Fruit fly (Drosophila melanogaster) whole organism, embryonic: Measurements from ENCODE around the gene scrib.

Experiments
- Atf-2 ChIP-seq: fragments of 200-800 bp; sonication (Bioruptor generic); optimal IDR thresholded peaks from 2 replicates; lab custom pipeline; 2016; ENCODE audit warnings: missing biosample characterization, missing genetic modification characterization
- CG1024 ChIP-seq: fragments of 200-800 bp; sonication (Bioruptor generic); IDR thresholded peaks from 2 replicates; pipeline ENCODE4 v1.3.6; 2022; ENCODE audit warnings: missing biosample characterization, missing genetic modification characterization
- CG10267 ChIP-seq: fragments of 200-800 bp; sonication (Bioruptor generic); optimal IDR thresholded peaks from 2 replicates; lab custom pipeline; 2018; ENCODE audit warnings: missing biosample characterization, mild to moderate bottlenecking, missing genetic modification characterization, moderate library complexity
- CG10543 ChIP-seq: fragments of 200-800 bp; sonication (Bioruptor generic); optimal IDR thresholded peaks from 3 replicates; lab custom pipeline; 2017; ENCODE audit warnings: missing biosample characterization, mild to moderate bottlenecking, missing genetic modification characterization, moderate library complexity
- CG11085 ChIP-seq: fragments of 200-800 bp; sonication (Bioruptor generic); IDR thresholded peaks from 2 replicates; pipeline ENCODE4 v1.3.6; 2022; ENCODE audit warnings: missing biosample characterization, missing genetic modification characterization
- CG12219 ChIP-seq: fragments of 200-800 bp; sonication (Bioruptor generic); optimal IDR thresholded peaks from 3 replicates; lab custom pipeline; 2018; ENCODE audit warnings: missing biosample characterization, mild to moderate bottlenecking, missing genetic modification characterization
- CG13424 ChIP-seq: fragments of 200-800 bp; sonication (Bioruptor generic); optimal IDR thresholded peaks from 2 replicates; lab custom pipeline; 2019; ENCODE audit warnings: missing biosample characterization, mild to moderate bottlenecking, missing genetic modification characterization, moderate library complexity
- CG16863 ChIP-seq: fragments of 200-800 bp; sonication (Bioruptor generic); optimal IDR thresholded peaks from 3 replicates; lab custom pipeline; 2016; ENCODE audit warnings: missing biosample characterization, missing genetic modification characterization
- CG17568 ChIP-seq: fragments of 200-800 bp; sonication (Bioruptor generic); optimal IDR thresholded peaks from 2 replicates; lab custom pipeline; 2018; ENCODE audit warnings: missing biosample characterization, mild to moderate bottlenecking, missing genetic modification characterization, moderate library complexity
- CG17912 ChIP-seq: fragments of 200-800 bp; sonication (Bioruptor generic); optimal IDR thresholded peaks from 2 replicates; lab custom pipeline; 2018; ENCODE audit warnings: missing biosample characterization, mild to moderate bottlenecking, missing genetic modification characterization
- CG2678 ChIP-seq: fragments of 200-800 bp; sonication (Bioruptor generic); optimal IDR thresholded peaks from 3 replicates; lab custom pipeline; 2019; ENCODE audit warnings: missing biosample characterization, mild to moderate bottlenecking, missing genetic modification characterization, moderate library complexity
- CG30020 ChIP-seq: fragments of 200-800 bp; optimal IDR thresholded peaks from 2 replicates; lab custom pipeline; 2019; ENCODE audit warnings: missing biosample characterization, mild to moderate bottlenecking, missing genetic modification characterization, moderate library complexity
- CG34376 ChIP-seq: fragments of 200-800 bp; sonication (Bioruptor generic); optimal IDR thresholded peaks from 2 replicates; lab custom pipeline; 2018; ENCODE audit warnings: missing biosample characterization, mild to moderate bottlenecking, missing genetic modification characterization
- CG6813 ChIP-seq: fragments of 200-800 bp; sonication (Bioruptor generic); optimal IDR thresholded peaks from 2 replicates; lab custom pipeline; 2017; ENCODE audit warnings: missing biosample characterization, missing genetic modification characterization, mild to moderate bottlenecking, moderate library complexity, missing genetic modification reagents
- CG7745 ChIP-seq: fragments of 200-800 bp; sonication (Bioruptor generic); optimal IDR thresholded peaks from 2 replicates; lab custom pipeline; 2018; ENCODE audit warnings: missing biosample characterization, mild to moderate bottlenecking, missing genetic modification characterization, moderate library complexity
- CG8089 ChIP-seq: fragments of 200-800 bp; sonication (Bioruptor generic); optimal IDR thresholded peaks from 3 replicates; lab custom pipeline; 2016; ENCODE audit warnings: missing biosample characterization, missing genetic modification characterization
- CG9727 ChIP-seq: fragments of 200-800 bp; sonication (Bioruptor generic); optimal IDR thresholded peaks from 3 replicates; lab custom pipeline; 2017; ENCODE audit warnings: missing biosample characterization, mild to moderate bottlenecking, missing genetic modification characterization
- CG9876 ChIP-seq: fragments of 200-800 bp; sonication (Bioruptor generic); optimal IDR thresholded peaks from 2 replicates; lab custom pipeline; 2016; ENCODE audit warnings: missing biosample characterization, missing genetic modification characterization
- CoRest ChIP-seq: fragments of 200-800 bp; sonication (Bioruptor generic); optimal IDR thresholded peaks from 3 replicates; lab custom pipeline; 2018; ENCODE audit warnings: missing biosample characterization, mild to moderate bottlenecking, missing genetic modification characterization, moderate library complexity
- D19A ChIP-seq: fragments of 200-800 bp; optimal IDR thresholded peaks from 3 replicates; lab custom pipeline; 2019; ENCODE audit warnings: missing biosample characterization, mild to moderate bottlenecking, missing genetic modification characterization, moderate library complexity
- Dbx ChIP-seq: fragments of 200-800 bp; sonication (Bioruptor generic); IDR thresholded peaks from 3 replicates; pipeline ENCODE4 v1.3.6; 2022; ENCODE audit warnings: missing biosample characterization, missing genetic modification characterization
- Dek ChIP-seq: fragments of 200-800 bp; sonication (Bioruptor generic); optimal IDR thresholded peaks from 3 replicates; lab custom pipeline; 2019; ENCODE audit warnings: missing biosample characterization, mild to moderate bottlenecking, missing genetic modification characterization, moderate library complexity
- ERR ChIP-seq: fragments of 200-800 bp; sonication (Bioruptor generic); optimal IDR thresholded peaks from 2 replicates; lab custom pipeline; 2016; ENCODE audit warnings: missing biosample characterization, missing genetic modification characterization
- Eip74EF ChIP-seq, 2 experiments: fragments of 200-800 bp in 1 of 2; fragments of >200 bp in 1 of 2; sonication (Bioruptor generic) in 1 of 2; optimal IDR thresholded peaks; 2 replicates each; lab custom pipeline; 2017 to 2019; ENCODE audit warnings: missing biosample characterization in 2 of 2, missing genetic modification characterization in 2 of 2, mild to moderate bottlenecking in 1 of 2, moderate library complexity in 1 of 2
- Ets97D ChIP-seq: fragments of 200-800 bp; sonication (Bioruptor generic); optimal IDR thresholded peaks from 3 replicates; lab custom pipeline; 2016; ENCODE audit warnings: missing biosample characterization, missing genetic modification characterization
- GATAe ChIP-seq: fragments of 200-800 bp; sonication (Bioruptor generic); conservative IDR thresholded peaks from 2 replicates; pipeline ENCODE4 v1.3.6; 2022; ENCODE audit warnings: missing biosample characterization, missing genetic modification characterization
- HmgZ ChIP-seq: fragments of 200-800 bp; sonication (Bioruptor generic); optimal IDR thresholded peaks from 2 replicates; lab custom pipeline; 2018; ENCODE audit warnings: missing biosample characterization, mild to moderate bottlenecking, missing genetic modification characterization
- Mrtf ChIP-seq: fragments of 200-800 bp; sonication (Bioruptor generic); IDR thresholded peaks from 3 replicates; pipeline ENCODE4 v1.3.6; 2022; ENCODE audit warnings: missing biosample characterization, missing genetic modification characterization
- Sin3A ChIP-seq: fragments of >200 bp; optimal IDR thresholded peaks from 2 replicates; lab custom pipeline; 2018
- bbx ChIP-seq: fragments of 200-800 bp; sonication (Bioruptor generic); IDR thresholded peaks from 2 replicates; pipeline ENCODE4 v1.3.6; 2022; ENCODE audit warnings: missing biosample characterization, missing genetic modification characterization; ENCODE audit not compliant: partially characterized antibody
- br ChIP-seq: fragments of >200 bp; optimal IDR thresholded peaks from 2 replicates; lab custom pipeline; 2017
- chinmo ChIP-seq: fragments of 200-800 bp; sonication (Bioruptor generic); IDR thresholded peaks from 4 replicates; pipeline ENCODE4 v1.3.6; 2022; ENCODE audit warnings: missing biosample characterization, missing genetic modification characterization; ENCODE audit not compliant: partially characterized antibody
- chm ChIP-seq: fragments of 200-800 bp; sonication (Bioruptor generic); IDR thresholded peaks from 2 replicates; pipeline ENCODE4 v1.3.6; 2022; ENCODE audit warnings: missing biosample characterization, missing genetic modification characterization
- crol ChIP-seq: fragments of 200-800 bp; sonication (Bioruptor generic); IDR thresholded peaks from 2 replicates; pipeline ENCODE4 v1.3.6; 2022; ENCODE audit warnings: missing biosample characterization, missing genetic modification characterization
- da ChIP-seq: fragments of 200-800 bp; sonication (Bioruptor generic); optimal IDR thresholded peaks from 2 replicates; lab custom pipeline; 2016; ENCODE audit warnings: missing biosample characterization, missing genetic modification characterization
- dimm ChIP-seq: fragments of 200-800 bp; sonication (Bioruptor generic); IDR thresholded peaks from 2 replicates; pipeline ENCODE4 v1.3.6; 2022; ENCODE audit warnings: missing biosample characterization, missing genetic modification characterization
- dmrt11E ChIP-seq: fragments of 200-800 bp; sonication (Bioruptor generic); optimal IDR thresholded peaks from 3 replicates; lab custom pipeline; 2018; ENCODE audit warnings: missing biosample characterization, mild to moderate bottlenecking, missing genetic modification characterization, moderate library complexity
- eyg ChIP-seq: fragments of 200-800 bp; sonication (Bioruptor generic); optimal IDR thresholded peaks from 3 replicates; lab custom pipeline; 2016; ENCODE audit warnings: missing biosample characterization, missing genetic modification characterization
- ftz-f1 ChIP-seq: fragments of 200-800 bp; sonication (Bioruptor generic); optimal IDR thresholded peaks from 2 replicates; lab custom pipeline; 2016; ENCODE audit warnings: missing biosample characterization, missing genetic modification characterization
- fu2 ChIP-seq: fragments of 200-800 bp; sonication (Bioruptor generic); optimal IDR thresholded peaks from 2 replicates; lab custom pipeline; 2016; ENCODE audit warnings: missing biosample characterization, missing genetic modification characterization
- grn ChIP-seq: fragments of 200-800 bp; sonication (Bioruptor generic); optimal IDR thresholded peaks from 3 replicates; lab custom pipeline; 2017; ENCODE audit warnings: missing biosample characterization, missing genetic modification characterization
- insv ChIP-seq, 2 experiments: fragments of 200-800 bp; sonication (Bioruptor generic); optimal IDR thresholded peaks; 3 replicates each; lab custom pipeline; 2016 to 2018; ENCODE audit warnings: missing biosample characterization in 2 of 2, missing genetic modification characterization in 2 of 2
- kni ChIP-seq: fragments of 200-800 bp; sonication (Bioruptor generic); optimal IDR thresholded peaks from 3 replicates; lab custom pipeline; 2017; ENCODE audit warnings: mild to moderate bottlenecking, missing biosample characterization, missing genetic modification reagents, missing genetic modification characterization
- lab ChIP-seq: fragments of 200-800 bp; sonication (Bioruptor generic); optimal IDR thresholded peaks from 3 replicates; lab custom pipeline; 2017; ENCODE audit warnings: missing biosample characterization, missing genetic modification characterization, mild to moderate bottlenecking, moderate library complexity, missing genetic modification reagents
- mirr ChIP-seq: fragments of 200-800 bp; sonication (Bioruptor generic); optimal IDR thresholded peaks from 3 replicates; lab custom pipeline; 2018; ENCODE audit warnings: missing biosample characterization, mild to moderate bottlenecking, missing genetic modification characterization
- nmo ChIP-seq: fragments of 200-800 bp; sonication (Bioruptor generic); optimal IDR thresholded peaks from 2 replicates; lab custom pipeline; 2018; ENCODE audit warnings: missing biosample characterization, mild to moderate bottlenecking, missing genetic modification characterization, moderate library complexity
- org-1 ChIP-seq: fragments of 200-800 bp; sonication (Bioruptor generic); optimal IDR thresholded peaks from 2 replicates; lab custom pipeline; 2017; ENCODE audit warnings: missing biosample characterization, missing genetic modification characterization
- pfk ChIP-seq: fragments of 200-800 bp; sonication (Bioruptor generic); optimal IDR thresholded peaks from 2 replicates; lab custom pipeline; 2018; ENCODE audit warnings: missing biosample characterization, mild to moderate bottlenecking, missing genetic modification characterization, moderate library complexity
- pita ChIP-seq: fragments of 200-800 bp; sonication (Bioruptor generic); optimal IDR thresholded peaks from 2 replicates; lab custom pipeline; 2017; ENCODE audit warnings: missing biosample characterization, mild to moderate bottlenecking, missing genetic modification characterization
- sd ChIP-seq: fragments of 200-800 bp; sonication (Bioruptor generic); optimal IDR thresholded peaks from 3 replicates; lab custom pipeline; 2018; ENCODE audit warnings: missing biosample characterization, mild to moderate bottlenecking, missing genetic modification characterization, moderate library complexity
- so ChIP-seq: fragments of 200-800 bp; sonication (Bioruptor generic); IDR thresholded peaks from 3 replicates; pipeline ENCODE4 v1.3.6; 2022; ENCODE audit warnings: missing biosample characterization, missing genetic modification characterization
- sug ChIP-seq: fragments of 200-800 bp; optimal IDR thresholded peaks from 2 replicates; lab custom pipeline; 2019; ENCODE audit warnings: missing biosample characterization, mild to moderate bottlenecking, missing genetic modification characterization, moderate library complexity

The scrib gene

dm6 chr3R:26570422-26570821 is 34.3 kb downstream of the scrib start:
- TF ChIP-seq nmo (GFP tag; lab: Kevin White, UChicago), result no peak
- peak; percentile 46 for TF ChIP-seq HmgZ (tag; lab: Kevin White, UChicago)
- no peak for TF ChIP-seq Sin3A (lab: Kevin White, UChicago)
- no peak for TF ChIP-seq CG13424 (tag; lab: Kevin White, UChicago)
- no peak for TF ChIP-seq Dbx (GFP tag; lab: Robert Waterston, UW)
- no peak for TF ChIP-seq CG17912 (GFP tag; lab: Kevin White, UChicago)
- TF ChIP-seq ftz-f1, result peak; percentile 71
- TF ChIP-seq fu2, result no peak
- TF ChIP-seq Dek (tag; lab: Kevin White, UChicago), result no peak
- TF ChIP-seq CG34376 (GFP tag; lab: Kevin White, UChicago), result peak; percentile 89
- no peak for TF ChIP-seq grn
- no peak for TF ChIP-seq CG2678 (tag; lab: Kevin White, UChicago)
- TF ChIP-seq CG10267 (tag; lab: Kevin White, UChicago), result no peak
- TF ChIP-seq chm (GFP tag; lab: Robert Waterston, UW), result no peak
- no peak for TF ChIP-seq CG30020 (tag; lab: Kevin White, UChicago)
- TF ChIP-seq da, result no peak
- no peak for TF ChIP-seq CG8089 (GFP tag; lab: Kevin White, UChicago)
- no peak for TF ChIP-seq Atf-2 (GFP tag; lab: Kevin White, UChicago)
- TF ChIP-seq chinmo (GFP tag; lab: Robert Waterston, UW), result 0 out of 4 replicates have a peak, but pooled peaks have one; percentile 49
- TF ChIP-seq CG9727 (GFP tag; lab: Kevin White, UChicago), result no peak
- no peak for TF ChIP-seq CG7745
- TF ChIP-seq br, result no peak
- no peak for TF ChIP-seq dmrt11E
- no peak for TF ChIP-seq Eip74EF (GFP tag; optimal IDR thresholded peaks at IDR 0.05; lab: Kevin White, UChicago)
- TF ChIP-seq so, result no peak
- TF ChIP-seq insv (GFP tag; optimal IDR thresholded peaks at IDR 0.05; lab: Kevin White, UChicago), result no peak
- no peak for TF ChIP-seq CG9876 (GFP tag; lab: Kevin White, UChicago)
- TF ChIP-seq eyg (GFP tag; lab: Kevin White, UChicago), result no peak
- TF ChIP-seq ERR (GFP tag; lab: Kevin White, UChicago), result no peak
- no peak for TF ChIP-seq CG17568 (GFP tag; lab: Kevin White, UChicago)
- no peak for TF ChIP-seq CG6813 (GFP tag; lab: Kevin White, UChicago)
- TF ChIP-seq dimm (GFP tag; lab: Robert Waterston, UW), result no peak
- TF ChIP-seq org-1, result no peak
- no peak for TF ChIP-seq CG11085
- no peak for TF ChIP-seq kni (GFP tag; lab: Kevin White, UChicago)
- no peak for TF ChIP-seq CoRest (tag; lab: Kevin White, UChicago)
- no peak for TF ChIP-seq CG1024
- no peak for TF ChIP-seq bbx (GFP tag; lab: Robert Waterston, UW)
- no peak for TF ChIP-seq pita (GFP tag; lab: Kevin White, UChicago)
- no peak for TF ChIP-seq pfk
- peak; percentile 45 for TF ChIP-seq CG10543 (GFP tag; lab: Kevin White, UChicago)
- peak; percentile 81 for TF ChIP-seq sug (tag; lab: Kevin White, UChicago)
- TF ChIP-seq sd (tag; lab: Kevin White, UChicago), result peak; percentile 96
- TF ChIP-seq Mrtf (GFP tag; lab: Robert Waterston, UW), result no peak
- peak; percentile 22 for TF ChIP-seq lab (GFP tag; lab: Kevin White, UChicago)
- TF ChIP-seq Ets97D, result no peak
- TF ChIP-seq GATAe (GFP tag; lab: Robert Waterston, UW), result peak; percentile 88
- 0 out of 2 replicates have a peak, but pooled peaks have one; percentile 21 for TF ChIP-seq crol (GFP tag; lab: Robert Waterston, UW)
- no peak for TF ChIP-seq D19A (tag; lab: Kevin White, UChicago)
- peak; percentile 90 for TF ChIP-seq mirr (GFP tag; lab: Kevin White, UChicago)
- TF ChIP-seq CG12219 (GFP tag; lab: Kevin White, UChicago), result no peak
- no peak for TF ChIP-seq CG16863
